Worm (Caenorhabditis elegans) whole organism, early embryonic: ENCODE data around the gene pdr-1.

Experiments
- ama-1 ChIP-seq: fragments of 150-350 bp; optimal IDR thresholded peaks from 2 replicates; lab custom pipeline; 2014
- hnd-1 ChIP-seq: sonication (generic microtip); optimal IDR thresholded peaks from 2 replicates; lab custom pipeline; 2016; ENCODE audit warnings: missing genetic modification characterization, missing compliant biosample characterization
- sea-1 ChIP-seq: fragments of 200-800 bp; sonication (Bioruptor generic); conservative IDR thresholded peaks from 2 replicates; pipeline ENCODE4 v1.3.6; 2022; ENCODE audit warnings: missing genetic modification characterization, missing compliant biosample characterization
- tbx-11 ChIP-seq: fragments of 200-800 bp; sonication (Bioruptor generic); IDR thresholded peaks from 2 replicates; pipeline ENCODE4 v1.3.6; 2022; ENCODE audit warnings: missing genetic modification characterization, missing compliant biosample characterization
- tbx-37 ChIP-seq: fragments of 200-800 bp; sonication (Bioruptor generic); conservative IDR thresholded peaks from 2 replicates; pipeline ENCODE4 v1.3.6; 2022; ENCODE audit warnings: missing genetic modification reagents, missing genetic modification characterization, missing compliant biosample characterization

DNA sequence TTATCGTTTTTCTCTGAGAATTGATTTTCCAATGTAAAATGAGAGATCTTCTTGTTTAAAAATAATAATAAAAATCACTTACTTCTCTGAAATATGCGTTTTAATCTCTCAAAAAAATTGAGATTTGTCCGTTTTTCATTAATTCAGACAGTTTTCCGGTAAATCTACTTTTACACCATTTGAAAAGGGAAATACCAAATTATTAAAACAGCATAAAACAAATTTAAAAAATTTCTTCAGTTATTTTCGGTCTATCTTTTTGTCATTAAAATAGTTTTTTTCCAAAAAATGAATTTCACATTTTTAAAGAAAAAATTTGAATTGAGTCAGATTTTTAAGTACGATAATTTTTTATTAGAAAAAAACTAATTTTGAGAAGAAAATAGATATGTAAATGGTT is 7.5 kb downstream of the pdr-1 start:
- no peak for TF ChIP-seq ama-1 (lab: Kevin White, UChicago)
- TF ChIP-seq sea-1, result no peak
- TF ChIP-seq hnd-1 (tag; lab: Kevin White, UChicago), result no peak
- no peak for TF ChIP-seq tbx-37 (GFP tag; lab: Robert Waterston, UW)
- TF ChIP-seq tbx-11 (GFP tag; lab: Robert Waterston, UW), result no peak
